Worm (Caenorhabditis elegans): ENCODE measurements around the gene dnj-20.

- TF ChIP-seq ets-4 (tag; optimal IDR thresholded peaks at IDR 0.05) (no peak), lim-6 (tag; optimal IDR thresholded peaks at IDR 0.05) (no peak), pqm-1 (tag; optimal IDR thresholded peaks at IDR 0.05) (no peak)
Observed at ce11 chrII:9671308-9671707, 47.3 kb upstream of the dnj-20 start, which contains the start of gene ZK1320.7.
